Fruit fly (Drosophila melanogaster) whole organism, embryonic: ENCODE measurements around the gene TwdlC.

Experiments used
- Aef1 ChIP-seq: fragments of 200-800 bp; sonication (Bioruptor generic); IDR thresholded peaks from 3 replicates; pipeline ENCODE4 v1.3.6; 2022; ENCODE audit warnings: missing biosample characterization, missing genetic modification characterization
- Atf-2 ChIP-seq: fragments of 200-800 bp; sonication (Bioruptor generic); optimal IDR thresholded peaks from 2 replicates; lab custom pipeline; 2016; ENCODE audit warnings: missing biosample characterization, missing genetic modification characterization
- Bgb ChIP-seq: fragments of 200-800 bp; sonication (Bioruptor generic); IDR thresholded peaks from 2 replicates; pipeline ENCODE4 v1.3.6; 2022; ENCODE audit warnings: missing biosample characterization, missing genetic modification characterization; ENCODE audit not compliant: partially characterized antibody
- CG10366 ChIP-seq: fragments of 200-800 bp; sonication (Bioruptor generic); IDR thresholded peaks from 2 replicates; pipeline ENCODE4 v1.3.6; 2022; ENCODE audit warnings: missing biosample characterization, missing genetic modification characterization
- CG12391 ChIP-seq: fragments of 200-800 bp; sonication (Bioruptor generic); optimal IDR thresholded peaks from 3 replicates; lab custom pipeline; 2018; ENCODE audit warnings: missing biosample characterization, mild to moderate bottlenecking, missing genetic modification characterization, moderate library complexity
- CG14014 ChIP-seq: fragments of 200-800 bp; sonication (Bioruptor generic); IDR thresholded peaks from 2 replicates; pipeline ENCODE4 v1.3.6; 2022; ENCODE audit warnings: missing biosample characterization, missing genetic modification characterization
- CG14965 ChIP-seq: fragments of 200-800 bp; sonication (Bioruptor generic); optimal IDR thresholded peaks from 2 replicates; lab custom pipeline; 2016; ENCODE audit warnings: missing biosample characterization, missing genetic modification characterization, borderline replicate concordance
- CG16813 ChIP-seq: fragments of 200-800 bp; sonication (Bioruptor generic); IDR thresholded peaks from 3 replicates; pipeline ENCODE4 v1.3.6; 2022; ENCODE audit warnings: missing biosample characterization, missing genetic modification characterization; ENCODE audit not compliant: partially characterized antibody
- CG2120 ChIP-seq: fragments of 200-800 bp; sonication (Bioruptor generic); optimal IDR thresholded peaks from 3 replicates; lab custom pipeline; 2016; ENCODE audit warnings: missing biosample characterization, missing genetic modification characterization
- CG2129 ChIP-seq: fragments of 200-800 bp; sonication (Bioruptor generic); IDR thresholded peaks from 2 replicates; pipeline ENCODE4 v1.3.6; 2022; ENCODE audit warnings: missing biosample characterization, missing genetic modification characterization; ENCODE audit not compliant: partially characterized antibody
- CG2202 ChIP-seq: fragments of 200-800 bp; sonication (Bioruptor generic); optimal IDR thresholded peaks from 2 replicates; lab custom pipeline; 2018; ENCODE audit warnings: missing biosample characterization, mild to moderate bottlenecking, missing genetic modification characterization
- CG34224 ChIP-seq: fragments of 200-800 bp; sonication (Bioruptor generic); IDR thresholded peaks from 3 replicates; pipeline ENCODE4 v1.3.6; 2022; ENCODE audit warnings: missing biosample characterization, missing genetic modification characterization; ENCODE audit not compliant: partially characterized antibody
- CG4820 ChIP-seq: fragments of 200-800 bp; sonication (Bioruptor generic); optimal IDR thresholded peaks from 3 replicates; lab custom pipeline; 2016; ENCODE audit warnings: missing biosample characterization, missing genetic modification characterization
- CG5245 ChIP-seq: fragments of 200-800 bp; sonication (Bioruptor generic); optimal IDR thresholded peaks from 3 replicates; lab custom pipeline; 2016; ENCODE audit warnings: missing biosample characterization, missing genetic modification characterization
- CG6683 ChIP-seq: fragments of 200-800 bp; sonication (Bioruptor generic); optimal IDR thresholded peaks from 2 replicates; lab custom pipeline; 2017; ENCODE audit warnings: missing biosample characterization, mild to moderate bottlenecking, missing genetic modification characterization, missing genetic modification reagents
- CG6813 ChIP-seq: fragments of 200-800 bp; sonication (Bioruptor generic); optimal IDR thresholded peaks from 2 replicates; lab custom pipeline; 2017; ENCODE audit warnings: missing biosample characterization, missing genetic modification characterization, mild to moderate bottlenecking, moderate library complexity, missing genetic modification reagents
- CG8089 ChIP-seq: fragments of 200-800 bp; sonication (Bioruptor generic); optimal IDR thresholded peaks from 3 replicates; lab custom pipeline; 2016; ENCODE audit warnings: missing biosample characterization, missing genetic modification characterization
- CG8388 ChIP-seq: fragments of 200-800 bp; sonication (Bioruptor generic); optimal IDR thresholded peaks from 2 replicates; lab custom pipeline; 2019; ENCODE audit warnings: missing biosample characterization, mild to moderate bottlenecking, missing genetic modification characterization, moderate library complexity
- Camta ChIP-seq: fragments of 200-800 bp; sonication (Bioruptor generic); optimal IDR thresholded peaks from 2 replicates; lab custom pipeline; 2016; ENCODE audit warnings: missing biosample characterization, missing genetic modification characterization
- CrebB ChIP-seq: fragments of 200-800 bp; sonication (Bioruptor generic); optimal IDR thresholded peaks from 3 replicates; lab custom pipeline; 2018; ENCODE audit warnings: missing biosample characterization, mild to moderate bottlenecking, missing genetic modification characterization
- Elba2 ChIP-seq: fragments of 200-800 bp; sonication (Bioruptor generic); optimal IDR thresholded peaks from 3 replicates; lab custom pipeline; 2016; ENCODE audit warnings: missing biosample characterization, missing genetic modification characterization
- Ets65A ChIP-seq: fragments of 200-800 bp; sonication (Bioruptor generic); peaks from one replicate; lab custom pipeline; 2016; ENCODE audit warnings: missing biosample characterization, missing genetic modification characterization
- GATAe ChIP-seq: fragments of 200-800 bp; sonication (Bioruptor generic); conservative IDR thresholded peaks from 2 replicates; pipeline ENCODE4 v1.3.6; 2022; ENCODE audit warnings: missing biosample characterization, missing genetic modification characterization
- HHEX ChIP-seq: fragments of 200-800 bp; sonication (Bioruptor generic); optimal IDR thresholded peaks from 3 replicates; lab custom pipeline; 2017; ENCODE audit warnings: missing biosample characterization, mild to moderate bottlenecking, missing genetic modification characterization, missing genetic modification reagents
- Max ChIP-seq: fragments of 200-800 bp; sonication (Bioruptor generic); optimal IDR thresholded peaks from 2 replicates; lab custom pipeline; 2016; ENCODE audit warnings: missing biosample characterization, mild to moderate bottlenecking, missing genetic modification characterization
- NK7.1 ChIP-seq: fragments of 200-800 bp; sonication (Bioruptor generic); optimal IDR thresholded peaks from 3 replicates; lab custom pipeline; 2016; ENCODE audit warnings: missing biosample characterization, missing genetic modification characterization
- Oli ChIP-seq: fragments of 200-800 bp; sonication (Bioruptor generic); optimal IDR thresholded peaks from 2 replicates; lab custom pipeline; 2018; ENCODE audit warnings: missing biosample characterization, mild to moderate bottlenecking, missing genetic modification characterization, moderate library complexity
- Spps ChIP-seq: fragments of 200-800 bp; sonication (Bioruptor generic); optimal IDR thresholded peaks from 2 replicates; lab custom pipeline; 2018; ENCODE audit warnings: missing biosample characterization, mild to moderate bottlenecking, missing genetic modification characterization
- chinmo ChIP-seq: fragments of 200-800 bp; sonication (Bioruptor generic); IDR thresholded peaks from 4 replicates; pipeline ENCODE4 v1.3.6; 2022; ENCODE audit warnings: missing biosample characterization, missing genetic modification characterization; ENCODE audit not compliant: partially characterized antibody
- corto ChIP-seq: fragments of 200-800 bp; sonication (Bioruptor generic); optimal IDR thresholded peaks from 2 replicates; lab custom pipeline; 2016; ENCODE audit warnings: missing biosample characterization, mild to moderate bottlenecking, missing genetic modification characterization, moderate library complexity
- danr ChIP-seq: fragments of 200-800 bp; sonication (Bioruptor generic); IDR thresholded peaks from 2 replicates; pipeline ENCODE4 v1.3.6; 2022; ENCODE audit warnings: missing biosample characterization, missing genetic modification characterization
- ems ChIP-seq: fragments of 200-800 bp; sonication (Bioruptor generic); optimal IDR thresholded peaks from 3 replicates; lab custom pipeline; 2016; ENCODE audit warnings: missing biosample characterization, missing genetic modification characterization
- fd64A ChIP-seq: fragments of 200-800 bp; sonication (Bioruptor generic); optimal IDR thresholded peaks from 3 replicates; lab custom pipeline; 2018; ENCODE audit warnings: missing biosample characterization, mild to moderate bottlenecking, missing genetic modification characterization
- h ChIP-seq: fragments of >200 bp; optimal IDR thresholded peaks from 2 replicates; lab custom pipeline; 2017
- hbn ChIP-seq: fragments of 200-800 bp; sonication (Bioruptor generic); IDR thresholded peaks from 2 replicates; pipeline ENCODE4 v1.3.6; 2022; ENCODE audit warnings: missing biosample characterization, missing genetic modification characterization; ENCODE audit not compliant: partially characterized antibody
- hth ChIP-seq: fragments of >200 bp; optimal IDR thresholded peaks from 2 replicates; lab custom pipeline; 2017; ENCODE audit warnings: inconsistent platforms
- lab ChIP-seq: fragments of 200-800 bp; sonication (Bioruptor generic); optimal IDR thresholded peaks from 3 replicates; lab custom pipeline; 2017; ENCODE audit warnings: missing biosample characterization, missing genetic modification characterization, mild to moderate bottlenecking, moderate library complexity, missing genetic modification reagents
- nerfin-2 ChIP-seq: fragments of 200-800 bp; sonication (Bioruptor generic); IDR thresholded peaks from 2 replicates; pipeline ENCODE4 v1.3.6; 2022; ENCODE audit warnings: missing biosample characterization, missing genetic modification characterization; ENCODE audit not compliant: partially characterized antibody
- nmo ChIP-seq: fragments of 200-800 bp; sonication (Bioruptor generic); optimal IDR thresholded peaks from 2 replicates; lab custom pipeline; 2018; ENCODE audit warnings: missing biosample characterization, mild to moderate bottlenecking, missing genetic modification characterization, moderate library complexity
- pita ChIP-seq: fragments of 200-800 bp; sonication (Bioruptor generic); optimal IDR thresholded peaks from 2 replicates; lab custom pipeline; 2017; ENCODE audit warnings: missing biosample characterization, mild to moderate bottlenecking, missing genetic modification characterization
- pros ChIP-seq: fragments of 200-800 bp; sonication (Bioruptor generic); optimal IDR thresholded peaks from 3 replicates; lab custom pipeline; 2019; ENCODE audit warnings: missing biosample characterization, mild to moderate bottlenecking, missing genetic modification characterization, moderate library complexity
- rib ChIP-seq: fragments of 200-800 bp; sonication (Bioruptor generic); IDR thresholded peaks from 2 replicates; pipeline ENCODE4 v1.3.6; 2022; ENCODE audit warnings: missing biosample characterization, missing genetic modification characterization
- sc ChIP-seq, 3 experiments: fragments of >200 bp in 2 of 3; fragments of 200-800 bp in 1 of 3; sonication (Bioruptor generic) in 1 of 3; optimal IDR thresholded peaks; 2 replicates in 2 of 3; 3 replicates in 1 of 3; lab custom pipeline; 2017; ENCODE audit warnings: mild to moderate bottlenecking in 1 of 3, missing biosample characterization in 1 of 3, missing genetic modification characterization in 1 of 3, missing genetic modification reagents in 1 of 3
- sens ChIP-seq: fragments of 200-800 bp; sonication (Bioruptor generic); peaks from one replicate; lab custom pipeline; 2016; ENCODE audit warnings: missing biosample characterization, missing genetic modification characterization
- sr ChIP-seq: fragments of 200-800 bp; sonication (Bioruptor generic); IDR thresholded peaks from 3 replicates; pipeline ENCODE4 v1.3.6; 2022; ENCODE audit warnings: missing biosample characterization, missing genetic modification characterization
- tin ChIP-seq: fragments of 200-800 bp; sonication (Bioruptor generic); optimal IDR thresholded peaks from 3 replicates; lab custom pipeline; 2016; ENCODE audit warnings: missing biosample characterization, missing genetic modification characterization
- vfl ChIP-seq: fragments of 200-800 bp; sonication (Bioruptor generic); optimal IDR thresholded peaks from 2 replicates; lab custom pipeline; 2016; ENCODE audit warnings: missing biosample characterization, missing genetic modification characterization
- wdn ChIP-seq: fragments of 200-800 bp; sonication (Bioruptor generic); IDR thresholded peaks from 2 replicates; pipeline ENCODE4 v1.3.6; 2022; ENCODE audit warnings: missing biosample characterization, missing genetic modification characterization
- zen ChIP-seq: fragments of 200-800 bp; sonication (Bioruptor generic); optimal IDR thresholded peaks from 3 replicates; lab custom pipeline; 2018; ENCODE audit warnings: missing biosample characterization, mild to moderate bottlenecking, missing genetic modification characterization, moderate library complexity

Gene TwdlC

dm6 chr3R:26964452-26965133, 30.0 kb upstream of the TwdlC start, which contains the start of gene Tsp97E:
Tsp97E (minus strand) TSS chr3R:26964817.
- peak; percentile 45 for TF ChIP-seq nmo (GFP tag; lab: Kevin White, UChicago)
- TF ChIP-seq Bgb, result peak; percentile 78
- peak; percentile 78; the same call in 1 of the 4 replicates for TF ChIP-seq chinmo
- TF ChIP-seq pita (GFP tag; lab: Kevin White, UChicago), result no peak
- no peak for TF ChIP-seq danr (GFP tag; lab: Robert Waterston, UW)
- no peak for TF ChIP-seq CG8089
- no peak for TF ChIP-seq wdn (GFP tag; lab: Robert Waterston, UW)
- TF ChIP-seq CG34224 (GFP tag; lab: Robert Waterston, UW), result peak; percentile 86
- TF ChIP-seq Elba2, result no peak
- TF ChIP-seq Max (GFP tag; lab: Kevin White, UChicago), result peak; percentile 12
- TF ChIP-seq rib (GFP tag; lab: Robert Waterston, UW), result no peak
- no peak for TF ChIP-seq ems
- peak; percentile 91 for TF ChIP-seq nerfin-2 (GFP tag; lab: Robert Waterston, UW)
- peak; percentile 12 for TF ChIP-seq CG12391 (tag; lab: Kevin White, UChicago)
- TF ChIP-seq Camta (GFP tag; lab: Kevin White, UChicago), result no peak
- TF ChIP-seq tin (GFP tag; lab: Kevin White, UChicago), result no peak
- TF ChIP-seq corto (GFP tag; lab: Kevin White, UChicago), result no peak
- no peak for TF ChIP-seq CrebB (tag; lab: Kevin White, UChicago)
- peak; percentile 48; the same call in 2 of the 3 replicates for TF ChIP-seq Aef1 (GFP tag; lab: Robert Waterston, UW)
- TF ChIP-seq CG2202 (tag; lab: Kevin White, UChicago), result no peak
- no peak for TF ChIP-seq CG5245 (GFP tag; lab: Kevin White, UChicago)
- no peak for TF ChIP-seq Oli (tag; lab: Kevin White, UChicago)
- no peak for TF ChIP-seq sc (optimal IDR thresholded peaks at IDR 0.05; lab: Kevin White, UChicago)
- TF ChIP-seq sc (GFP tag; optimal IDR thresholded peaks at IDR 0.05; lab: Kevin White, UChicago), result no peak
- TF ChIP-seq NK7.1 (GFP tag; lab: Kevin White, UChicago), result no peak
- no peak for TF ChIP-seq zen (tag; lab: Kevin White, UChicago)
- TF ChIP-seq lab (GFP tag; lab: Kevin White, UChicago), result no peak
- TF ChIP-seq Atf-2, result no peak
- no peak for TF ChIP-seq CG6813 (GFP tag; lab: Kevin White, UChicago)
- no peak for TF ChIP-seq CG10366 (GFP tag; lab: Robert Waterston, UW)
- TF ChIP-seq CG2120 (GFP tag; lab: Kevin White, UChicago), result no peak
- TF ChIP-seq sens, result peak; percentile 67
- TF ChIP-seq CG6683, result no peak
- no peak for TF ChIP-seq sr (GFP tag; lab: Robert Waterston, UW)
- TF ChIP-seq CG4820, result no peak
- peak; percentile 39 for TF ChIP-seq Spps (tag; lab: Kevin White, UChicago)
- no peak for TF ChIP-seq pros (GFP tag; lab: Kevin White, UChicago)
- peak; percentile 48 for TF ChIP-seq CG2129
- peak; percentile 72 for TF ChIP-seq CG16813 (GFP tag; lab: Robert Waterston, UW)
- no peak for TF ChIP-seq vfl (GFP tag; lab: Kevin White, UChicago)
- no peak for TF ChIP-seq GATAe (GFP tag; lab: Robert Waterston, UW)
- TF ChIP-seq Ets65A (GFP tag; lab: Kevin White, UChicago), result no peak
- TF ChIP-seq HHEX (GFP tag; lab: Kevin White, UChicago), result no peak
- TF ChIP-seq hth (lab: Kevin White, UChicago), result no peak
- peak; percentile 53; the same call in 1 of the 2 replicates for TF ChIP-seq hbn (GFP tag; lab: Robert Waterston, UW)
- TF ChIP-seq fd64A (GFP tag; lab: Kevin White, UChicago), result no peak
- no peak for TF ChIP-seq CG8388
- no peak for TF ChIP-seq CG14014 (GFP tag; lab: Robert Waterston, UW)
- no peak for TF ChIP-seq CG14965 (GFP tag; lab: Kevin White, UChicago)
- TF ChIP-seq h (lab: Kevin White, UChicago), result no peak
